Fruit fly (Drosophila melanogaster): ENCODE data around the gene eIF4H2.

dm6 chr3R:30714395-30714794 lies 11.5 kb upstream of the eIF4H2 start:
- TF ChIP-seq pan (optimal IDR thresholded peaks at IDR 0.05) (no peak), h (GFP tag; optimal IDR thresholded peaks at IDR 0.05) (no peak), dl (GFP tag; optimal IDR thresholded peaks at IDR 0.05; ENCODE audit: insufficient read depth in 1 of 2, partially characterized antibody in 2 of 2) (no peak), Myc (optimal IDR thresholded peaks at IDR 0.05) (no peak), Hr83 (GFP tag; optimal IDR thresholded peaks at IDR 0.05; ENCODE audit: poor library complexity, severe bottlenecking) (no peak), psq (GFP tag; optimal IDR thresholded peaks at IDR 0.05) (no peak), CG32264 (GFP tag; optimal IDR thresholded peaks at IDR 0.05) (no peak), HLH106 (tag; optimal IDR thresholded peaks at IDR 0.05) (no peak)

Data from whole organism, wandering third instar larva.